Fruit fly (Drosophila melanogaster): Measurements from ENCODE around the gene CG6136.

Gene CG6136

dm6 chr3R:15382851-15383250 lies 10.8 kb upstream of the CG6136 start, which contains the start of gene h-cup:
TSS of gene h-cup (minus strand) at chr3R:15382951.
- TF ChIP-seq CG31627 (GFP tag; optimal IDR thresholded peaks at IDR 0.05) (no peak), Smox (GFP tag; optimal IDR thresholded peaks at IDR 0.05) (no peak), CG9139 (GFP tag; optimal IDR thresholded peaks at IDR 0.05) (no peak), CG15336 (GFP tag; IDR thresholded peaks at IDR 0.05) (no peak), CG6808 (GFP tag; optimal IDR thresholded peaks at IDR 0.05) (no peak), fd59A (GFP tag; optimal IDR thresholded peaks at IDR 0.05) (no peak), svp (GFP tag) (no peak), dsx (GFP tag; optimal IDR thresholded peaks at IDR 0.05; ENCODE audit: poor library complexity, severe bottlenecking) (no peak), Ets96B (tag; optimal IDR thresholded peaks at IDR 0.05) (no peak), fkh (GFP tag; optimal IDR thresholded peaks at IDR 0.05) (no peak), CG8319 (GFP tag; optimal IDR thresholded peaks at IDR 0.05) (no peak), net (GFP tag; optimal IDR thresholded peaks at IDR 0.05) (no peak), Hr38 (GFP tag; optimal IDR thresholded peaks at IDR 0.05) (no peak), CG1621 (tag; optimal IDR thresholded peaks at IDR 0.05) (no peak), Ets21C (GFP tag; optimal IDR thresholded peaks at IDR 0.05) (no peak), dac (GFP tag; optimal IDR thresholded peaks at IDR 0.05) (no peak)

dm6 chr3R:15379071-15379470 lies 7.1 kb upstream of the CG6136 start:
- TF ChIP-seq CG7368 (GFP tag; optimal IDR thresholded peaks at IDR 0.05) (no peak), Lpt (GFP tag; optimal IDR thresholded peaks at IDR 0.05) (no peak), Sox102F (GFP tag; optimal IDR thresholded peaks at IDR 0.05) (no peak), CG32006 (GFP tag; optimal IDR thresholded peaks at IDR 0.05) (no peak), Eip78C (GFP tag) (no peak), CG6854 (GFP tag; optimal IDR thresholded peaks at IDR 0.05) (no peak), salr (GFP tag; optimal IDR thresholded peaks at IDR 0.05) (no peak), dsx (GFP tag; optimal IDR thresholded peaks at IDR 0.05; ENCODE audit: poor library complexity, severe bottlenecking) (no peak), CG3032 (tag; optimal IDR thresholded peaks at IDR 0.05) (no peak), CG6163 (GFP tag; IDR thresholded peaks at IDR 0.05) (no peak), Hr4 (GFP tag; optimal IDR thresholded peaks at IDR 0.05) (no peak), CG11294 (GFP tag; IDR thresholded peaks at IDR 0.05) (no peak), eg (GFP tag; IDR thresholded peaks at IDR 0.05) (no peak), spab (GFP tag; optimal IDR thresholded peaks at IDR 0.05) (no peak), CG8632 (GFP tag; optimal IDR thresholded peaks at IDR 0.05) (no peak), vri (GFP tag; optimal IDR thresholded peaks at IDR 0.05) (no peak), CG10631 (GFP tag; optimal IDR thresholded peaks at IDR 0.05) (no peak)

DNA sequence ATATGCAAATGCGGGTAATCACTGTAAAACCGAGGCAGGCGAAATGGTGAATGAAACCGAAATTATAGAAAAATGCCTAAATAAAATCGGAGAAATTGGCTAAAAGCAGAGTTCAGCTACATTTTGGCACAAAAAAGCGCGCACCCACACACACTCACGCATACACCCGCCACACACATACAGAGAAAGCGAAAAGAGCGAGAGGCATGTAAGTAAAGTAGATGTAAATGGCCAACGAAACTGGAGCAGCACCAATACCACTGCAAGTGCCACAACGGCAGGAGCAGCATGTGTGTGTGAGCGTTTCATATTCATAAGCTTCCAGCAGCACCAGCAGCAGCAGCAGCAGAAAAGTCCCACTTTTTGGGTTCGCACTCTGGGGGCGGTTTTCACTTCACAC lies 3.5 kb upstream of the CG6136 start:
- TF ChIP-seq eg (GFP tag; IDR thresholded peaks at IDR 0.05) (no peak), topi (GFP tag; optimal IDR thresholded peaks at IDR 0.05) (no peak), net (GFP tag; optimal IDR thresholded peaks at IDR 0.05) (no peak), fd85E (GFP tag; optimal IDR thresholded peaks at IDR 0.05) (no peak), CG6854 (GFP tag; optimal IDR thresholded peaks at IDR 0.05) (peak; percentile 8)

DNA sequence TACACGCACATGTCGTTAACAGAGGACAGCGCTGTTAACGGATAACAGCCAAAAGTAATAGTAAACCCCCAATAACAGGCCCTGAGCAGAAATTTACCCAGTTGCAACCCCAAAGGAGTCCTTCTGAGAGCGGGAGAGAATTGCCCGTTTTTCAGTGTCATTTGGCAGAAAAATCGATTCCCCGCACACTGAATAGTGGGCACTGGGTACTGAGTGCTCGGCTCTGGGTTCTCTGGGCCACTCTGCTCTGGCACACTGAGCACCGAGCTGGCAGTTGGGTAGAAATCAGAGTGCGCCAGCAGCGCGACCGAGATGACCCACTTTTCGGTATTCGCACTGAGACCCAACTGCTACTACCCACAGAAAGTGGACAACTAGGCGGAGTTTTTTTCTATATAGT lies 2.4 kb upstream of the CG6136 start, which contains the start of gene Rbp:
Rbp (plus strand) TSS at position 239 of the 400 bp plus-strand sequence.
- no peak for TF ChIP-seq cyc (GFP tag; optimal IDR thresholded peaks at IDR 0.05)
- no peak for TF ChIP-seq fd59A (GFP tag; optimal IDR thresholded peaks at IDR 0.05)
- no peak for TF ChIP-seq CG7368 (GFP tag; optimal IDR thresholded peaks at IDR 0.05)
- TF ChIP-seq net (GFP tag; optimal IDR thresholded peaks at IDR 0.05): no peak
- peak; percentile 27 for TF ChIP-seq CG6854 (GFP tag; optimal IDR thresholded peaks at IDR 0.05)

DNA sequence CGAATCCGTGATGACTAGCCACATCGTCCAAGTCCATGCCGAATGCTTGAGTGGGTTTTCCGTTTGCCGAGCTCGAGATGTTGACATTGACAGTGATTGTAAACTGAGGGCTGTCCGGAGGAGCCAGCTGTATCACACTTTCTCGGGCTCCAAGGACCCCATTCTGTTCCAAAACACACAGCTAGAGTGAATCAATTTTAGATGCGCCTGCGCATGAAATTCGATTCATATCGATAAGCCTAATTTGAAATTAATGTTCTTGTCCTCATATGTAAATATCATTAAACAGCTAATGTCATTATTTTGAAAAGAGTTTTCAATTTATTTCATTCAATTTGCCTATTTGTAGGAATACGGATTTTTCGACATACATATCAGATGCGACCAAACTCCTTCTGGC lies 2.3 kb downstream of the CG6136 start, which contains the start of gene CG14868:
CG14868 (minus strand) TSS at position 204 of the 400 bp plus-strand sequence.
- no peak for TF ChIP-seq CG34406 (GFP tag; optimal IDR thresholded peaks at IDR 0.05)
- no peak for TF ChIP-seq vri (GFP tag; optimal IDR thresholded peaks at IDR 0.05)
- no peak for TF ChIP-seq CG8119 (GFP tag; IDR thresholded peaks at IDR 0.05)
- no peak for TF ChIP-seq CG11294 (GFP tag; IDR thresholded peaks at IDR 0.05)
- TF ChIP-seq CG6163 (GFP tag; IDR thresholded peaks at IDR 0.05): no peak
- no peak for TF ChIP-seq Met (GFP tag; optimal IDR thresholded peaks at IDR 0.05)
- TF ChIP-seq Ets21C (GFP tag; optimal IDR thresholded peaks at IDR 0.05): no peak
- TF ChIP-seq CG31627 (GFP tag; optimal IDR thresholded peaks at IDR 0.05): no peak
- TF ChIP-seq fd59A (GFP tag; optimal IDR thresholded peaks at IDR 0.05): no peak
- no peak for TF ChIP-seq CG6792 (GFP tag; optimal IDR thresholded peaks at IDR 0.05)
- TF ChIP-seq CG7368 (GFP tag; optimal IDR thresholded peaks at IDR 0.05): no peak
- no peak for TF ChIP-seq CG15336 (GFP tag; IDR thresholded peaks at IDR 0.05)
- no peak for TF ChIP-seq CG9139 (GFP tag; optimal IDR thresholded peaks at IDR 0.05)
- TF ChIP-seq CG10669 (GFP tag; optimal IDR thresholded peaks at IDR 0.05): no peak
- no peak for TF ChIP-seq Sox14 (GFP tag; optimal IDR thresholded peaks at IDR 0.05)
- TF ChIP-seq topi (GFP tag; optimal IDR thresholded peaks at IDR 0.05): no peak
- no peak for TF ChIP-seq spab (GFP tag; optimal IDR thresholded peaks at IDR 0.05)
- TF ChIP-seq Eip93F (GFP tag; optimal IDR thresholded peaks at IDR 0.05): no peak
- no peak for TF ChIP-seq eg (GFP tag; IDR thresholded peaks at IDR 0.05)
- no peak for TF ChIP-seq Hr39 (GFP tag; optimal IDR thresholded peaks at IDR 0.05)

Data from whole organism, prepupa.